Worm (Caenorhabditis elegans) whole organism, L2 larva: ENCODE measurements around the gene ire-1.

Source experiments
- C34F6.9 ChIP-seq: fragments of 150-350 bp; optimal IDR thresholded peaks from 2 replicates; lab custom pipeline; 2014; ENCODE audit warnings: missing biosample characterization, missing genetic modification characterization
- F13H6.1 ChIP-seq: sonication (generic microtip); optimal IDR thresholded peaks from 2 replicates; lab custom pipeline; 2016; ENCODE audit warnings: missing genetic modification characterization, missing compliant biosample characterization
- R02D3.7 ChIP-seq: fragments of 150-350 bp; optimal IDR thresholded peaks from 2 replicates; lab custom pipeline; 2014; ENCODE audit warnings: missing biosample characterization, missing genetic modification characterization
- Y55F3AM.14 ChIP-seq: fragments of 200-800 bp; sonication (Bioruptor generic); optimal IDR thresholded peaks from 2 replicates; lab custom pipeline; 2018; ENCODE audit warnings: mild to moderate bottlenecking, missing genetic modification characterization, missing compliant biosample characterization
- ZK546.5 ChIP-seq: sonication (generic microtip); optimal IDR thresholded peaks from 2 replicates; lab custom pipeline; 2017; ENCODE audit warnings: missing biosample characterization, missing genetic modification characterization
- ama-1 ChIP-seq: fragments of 150-350 bp; optimal IDR thresholded peaks from 2 replicates; lab custom pipeline; 2018; ENCODE audit warnings: inconsistent platforms
- blmp-1 ChIP-seq: sonication (generic microtip); optimal IDR thresholded peaks from 2 replicates; lab custom pipeline; 2017; ENCODE audit warnings: missing genetic modification characterization, mild to moderate bottlenecking, missing compliant biosample characterization, antibody characterized with exemption, moderate library complexity; ENCODE audit not compliant: insufficient read depth
- ceh-16 ChIP-seq: fragments of 150-350 bp; optimal IDR thresholded peaks from 2 replicates; lab custom pipeline; 2014; ENCODE audit warnings: missing biosample characterization, missing genetic modification characterization
- crh-2 ChIP-seq: sonication (generic microtip); optimal IDR thresholded peaks from 2 replicates; lab custom pipeline; 2017; ENCODE audit warnings: missing biosample characterization, missing genetic modification characterization
- egl-27 ChIP-seq: sonication (generic microtip); optimal IDR thresholded peaks from 3 replicates; lab custom pipeline; 2017; ENCODE audit warnings: missing biosample characterization, missing genetic modification reagents, missing genetic modification characterization
- elt-1 ChIP-seq: fragments of 150-350 bp; optimal IDR thresholded peaks from 2 replicates; lab custom pipeline; 2014; ENCODE audit warnings: missing biosample characterization, missing genetic modification characterization
- elt-3 ChIP-seq: sonication (generic microtip); optimal IDR thresholded peaks from 2 replicates; lab custom pipeline; 2017; ENCODE audit warnings: missing biosample characterization, missing genetic modification characterization
- fos-1 ChIP-seq: fragments of 150-350 bp; optimal IDR thresholded peaks from 2 replicates; lab custom pipeline; 2014; ENCODE audit warnings: missing biosample characterization, missing genetic modification characterization
- gmeb-1 ChIP-seq: fragments of 150-350 bp; optimal IDR thresholded peaks from 2 replicates; lab custom pipeline; 2014; ENCODE audit warnings: missing biosample characterization, missing genetic modification characterization
- lin-11 ChIP-seq: fragments of 150-350 bp; sonication (generic microtip); optimal IDR thresholded peaks from 2 replicates; lab custom pipeline; 2014; ENCODE audit warnings: missing biosample characterization, missing genetic modification characterization, inconsistent platforms, mixed read lengths
- lin-13 ChIP-seq: fragments of 150-350 bp; optimal IDR thresholded peaks from 2 replicates; lab custom pipeline; 2014; ENCODE audit warnings: missing biosample characterization, missing genetic modification reagents, missing genetic modification characterization
- lsy-2 ChIP-seq, 2 experiments: fragments of 150-350 bp in 1 of 2; sonication (generic microtip) in 1 of 2; optimal IDR thresholded peaks; 2 replicates each; lab custom pipeline; 2014 to 2017; ENCODE audit warnings: missing biosample characterization in 2 of 2, missing genetic modification characterization in 2 of 2
- mab-5 ChIP-seq: fragments of 150-350 bp; optimal IDR thresholded peaks from 2 replicates; lab custom pipeline; 2014; ENCODE audit warnings: missing biosample characterization, missing genetic modification characterization
- mbf-1 ChIP-seq: sonication (generic microtip); optimal IDR thresholded peaks from 2 replicates; lab custom pipeline; 2017; ENCODE audit warnings: missing biosample characterization, missing genetic modification characterization
- mdl-1 ChIP-seq, 2 experiments: fragments of 150-350 bp in 1 of 2; sonication (generic microtip) in 1 of 2; optimal IDR thresholded peaks; 2 replicates each; lab custom pipeline; 2017; ENCODE audit warnings: missing biosample characterization in 2 of 2, missing genetic modification characterization in 2 of 2
- nhr-11 ChIP-seq: fragments of 150-350 bp; optimal IDR thresholded peaks from 2 replicates; lab custom pipeline; 2014; ENCODE audit warnings: missing biosample characterization, missing genetic modification characterization
- nhr-129 ChIP-seq: fragments of 150-350 bp; optimal IDR thresholded peaks from 2 replicates; lab custom pipeline; 2014; ENCODE audit warnings: missing biosample characterization, missing genetic modification characterization
- nhr-21 ChIP-seq: fragments of 150-350 bp; optimal IDR thresholded peaks from 2 replicates; lab custom pipeline; 2014; ENCODE audit warnings: missing biosample characterization, missing genetic modification characterization
- nhr-23 ChIP-seq: fragments of 150-350 bp; optimal IDR thresholded peaks from 2 replicates; lab custom pipeline; 2014; ENCODE audit warnings: missing biosample characterization, missing genetic modification reagents, missing genetic modification characterization
- nhr-237 ChIP-seq: fragments of 150-350 bp; optimal IDR thresholded peaks from 2 replicates; lab custom pipeline; 2014; ENCODE audit warnings: missing biosample characterization, missing genetic modification characterization
- nhr-25 ChIP-seq: fragments of 150-350 bp; sonication (generic microtip); optimal IDR thresholded peaks from 3 replicates; lab custom pipeline; 2014; ENCODE audit warnings: missing biosample characterization, missing genetic modification characterization
- nhr-6 ChIP-seq: fragments of 150-350 bp; optimal IDR thresholded peaks from 2 replicates; lab custom pipeline; 2014; ENCODE audit warnings: missing biosample characterization, missing genetic modification characterization
- skn-1 ChIP-seq: sonication (generic microtip); optimal IDR thresholded peaks from 2 replicates; lab custom pipeline; 2017; ENCODE audit warnings: missing biosample characterization, missing genetic modification characterization
- sma-3 ChIP-seq: sonication (generic microtip); optimal IDR thresholded peaks from 2 replicates; lab custom pipeline; 2016; ENCODE audit warnings: missing genetic modification reagents, missing genetic modification characterization, missing compliant biosample characterization
- sma-9 ChIP-seq, 2 experiments: fragments of 150-350 bp in 1 of 2; sonication (generic microtip) in 1 of 2; optimal IDR thresholded peaks; 2 replicates each; lab custom pipeline; 2014 to 2016; ENCODE audit warnings: missing genetic modification characterization in 2 of 2, mild to moderate bottlenecking in 1 of 2, missing biosample characterization in 1 of 2, missing compliant biosample characterization in 1 of 2, missing genetic modification reagents in 1 of 2, moderate library complexity in 1 of 2
- snpc-4 ChIP-seq: fragments of 150-350 bp; optimal IDR thresholded peaks from 2 replicates; lab custom pipeline; 2014; ENCODE audit warnings: missing biosample characterization, missing genetic modification characterization
- unc-39 ChIP-seq: fragments of 150-350 bp; optimal IDR thresholded peaks from 2 replicates; lab custom pipeline; 2014; ENCODE audit warnings: missing biosample characterization, missing genetic modification characterization
- unc-55 ChIP-seq: fragments of 150-350 bp; sonication (generic microtip); optimal IDR thresholded peaks from 3 replicates; lab custom pipeline; 2014; ENCODE audit warnings: missing biosample characterization, missing genetic modification reagents, missing genetic modification characterization
- unc-62 ChIP-seq: fragments of 150-350 bp; optimal IDR thresholded peaks from 2 replicates; lab custom pipeline; 2014; ENCODE audit warnings: missing biosample characterization, missing genetic modification reagents, missing genetic modification characterization
- zag-1 ChIP-seq: fragments of 150-350 bp; optimal IDR thresholded peaks from 2 replicates; lab custom pipeline; 2014; ENCODE audit warnings: missing biosample characterization, missing genetic modification characterization
- ztf-1 ChIP-seq: fragments of 200-800 bp; sonication (Bioruptor generic); conservative IDR thresholded peaks from 2 replicates; pipeline ENCODE4 v1.3.6; 2022; ENCODE audit warnings: missing genetic modification characterization, missing compliant biosample characterization
- ztf-11 ChIP-seq: sonication (generic microtip); optimal IDR thresholded peaks from 2 replicates; lab custom pipeline; 2017; ENCODE audit warnings: missing biosample characterization, missing genetic modification characterization

Gene ire-1

DNA sequence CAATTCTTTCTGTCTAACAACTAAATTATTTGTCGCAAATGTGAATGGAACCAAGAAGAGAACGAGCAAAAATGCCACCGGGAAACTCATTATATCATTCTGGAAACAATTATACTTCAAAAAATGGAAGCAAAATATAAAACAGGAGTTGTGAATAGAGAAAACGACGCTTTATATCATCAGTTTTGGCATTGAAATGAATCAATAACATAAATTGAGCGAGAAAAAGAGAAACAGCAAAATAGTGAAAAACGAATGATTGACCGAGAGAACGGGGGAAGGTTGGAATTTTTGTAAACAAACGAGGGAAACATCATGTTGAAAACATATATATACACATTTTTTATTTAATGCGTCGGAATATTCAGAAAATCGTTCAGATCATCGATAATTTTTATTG lies 12.1 kb upstream of the ire-1 start, which contains the start of gene ctns-1:
ctns-1 (minus strand) TSS at position 101 of the 400 bp plus-strand sequence.
- TF ChIP-seq ceh-16 (tag; lab: Kevin White, UChicago) = no peak
- TF ChIP-seq mab-5 (tag; lab: Kevin White, UChicago) = no peak
- no peak for TF ChIP-seq ztf-11 (tag; lab: Kevin White, UChicago)
- TF ChIP-seq unc-55 (GFP tag; lab: Kevin White, UChicago) = no peak
- no peak for TF ChIP-seq egl-27 (tag; lab: Kevin White, UChicago)
- no peak for TF ChIP-seq fos-1 (tag; lab: Kevin White, UChicago)
- no peak for TF ChIP-seq nhr-237 (tag; lab: Kevin White, UChicago)
- TF ChIP-seq nhr-21 = no peak
- TF ChIP-seq mdl-1 (tag; optimal IDR thresholded peaks at IDR 0.05; lab: Kevin White, UChicago) = no peak
- no peak for TF ChIP-seq nhr-129 (tag; lab: Kevin White, UChicago)
- no peak for TF ChIP-seq nhr-6 (tag; lab: Kevin White, UChicago)
- no peak for TF ChIP-seq C34F6.9
- no peak for TF ChIP-seq Y55F3AM.14 (GFP tag; lab: Kevin White, UChicago)
- no peak for TF ChIP-seq nhr-23
- TF ChIP-seq gmeb-1 (tag; lab: Kevin White, UChicago) = no peak
- no peak for TF ChIP-seq mbf-1 (tag; lab: Kevin White, UChicago)
- no peak for TF ChIP-seq elt-1
- no peak for TF ChIP-seq unc-62 (GFP tag; lab: Kevin White, UChicago)

DNA sequence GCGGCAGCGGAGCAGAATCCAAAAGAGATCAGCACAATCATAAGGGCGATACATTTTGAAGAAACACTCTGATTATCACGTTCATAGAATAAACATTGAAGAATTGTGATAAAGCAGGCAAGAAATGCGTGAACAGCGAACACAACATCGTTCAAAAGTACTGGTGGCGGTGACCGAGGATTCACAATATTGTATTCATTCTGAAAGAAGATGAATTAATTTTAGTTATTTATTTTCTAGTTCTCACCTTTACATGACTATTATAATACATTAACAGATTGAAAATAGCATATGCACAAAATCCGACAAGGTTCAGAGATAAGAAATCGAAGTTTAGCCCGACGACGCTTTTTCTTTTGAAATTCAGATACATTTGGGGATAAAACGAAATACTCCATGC lies 11.2 kb upstream of the ire-1 start:
- TF ChIP-seq gmeb-1 (tag; lab: Kevin White, UChicago) = no peak
- no peak for TF ChIP-seq skn-1 (tag; lab: Kevin White, UChicago)
- TF ChIP-seq elt-1 = no peak
- no peak for TF ChIP-seq elt-3 (tag; lab: Kevin White, UChicago)
- no peak for TF ChIP-seq unc-39 (tag; lab: Kevin White, UChicago)
- no peak for TF ChIP-seq mbf-1 (tag; lab: Kevin White, UChicago)
- TF ChIP-seq lin-13 (GFP tag; lab: Kevin White, UChicago) = no peak
- no peak for TF ChIP-seq ZK546.5 (tag; lab: Kevin White, UChicago)
- TF ChIP-seq crh-2 = no peak
- no peak for TF ChIP-seq unc-55 (GFP tag; lab: Kevin White, UChicago)
- TF ChIP-seq, all 48 proteins: peak for 0

DNA sequence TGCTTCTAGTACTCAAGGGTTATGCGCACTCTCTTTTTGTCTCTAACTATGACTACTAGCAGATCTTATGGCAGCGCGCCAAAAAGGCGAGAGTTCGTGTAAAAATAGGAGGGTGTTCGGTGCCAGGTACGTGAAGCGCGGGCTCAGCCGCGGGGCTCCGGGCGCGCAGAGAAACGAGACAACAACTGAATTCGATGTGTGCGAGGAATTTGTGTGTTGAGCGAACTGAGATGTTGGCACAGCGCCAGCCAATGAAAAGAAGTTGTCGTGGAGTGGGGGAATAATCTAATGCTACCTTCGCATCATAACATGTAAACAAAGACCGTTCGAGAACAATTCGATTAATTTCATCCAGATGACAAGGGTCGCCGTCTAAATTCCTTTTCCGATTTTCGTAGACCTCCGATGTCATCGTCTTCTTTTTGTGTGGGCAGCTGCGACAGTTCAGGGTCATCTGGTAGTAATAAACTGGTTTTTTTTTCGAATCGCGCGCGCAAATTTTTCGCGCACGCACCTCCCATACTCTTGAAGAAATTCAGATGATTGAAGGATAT lies 6.8 kb upstream of the ire-1 start:
- TF ChIP-seq ztf-1 (GFP tag; lab: Robert Waterston, UW) (no peak), R02D3.7 (tag; lab: Kevin White, UChicago) (no peak), F13H6.1 (tag; lab: Kevin White, UChicago) (peak; percentile 82), lin-11 (tag; lab: Kevin White, UChicago) (peak; percentile 65), mdl-1 (tag; optimal IDR thresholded peaks at IDR 0.05; lab: Kevin White, UChicago) (peak in 1 of 2 experiments; percentile 52), egl-27 (tag; lab: Kevin White, UChicago) (peak; percentile 49), mab-5 (tag; lab: Kevin White, UChicago) (peak; percentile 23), sma-3 (peak; percentile 60), crh-2 (peak; percentile 44), unc-55 (GFP tag; lab: Kevin White, UChicago) (peak; percentile 76), Y55F3AM.14 (GFP tag; lab: Kevin White, UChicago) (peak; percentile 57), lsy-2 (tag; optimal IDR thresholded peaks at IDR 0.05; lab: Kevin White, UChicago) (peak; percentile 44 to 78), nhr-25 (tag; lab: Kevin White, UChicago) (peak; percentile 80), nhr-6 (tag; lab: Kevin White, UChicago) (no peak), mbf-1 (tag; lab: Kevin White, UChicago) (no peak), nhr-129 (tag; lab: Kevin White, UChicago) (peak; percentile 39), nhr-11 (no peak), snpc-4 (tag; lab: Kevin White, UChicago) (peak; percentile 13), zag-1 (tag; lab: Kevin White, UChicago) (peak; percentile 90), C34F6.9 (peak; percentile 52), blmp-1 (tag; lab: Kevin White, UChicago) (peak; percentile 27), sma-9 (GFP tag; optimal IDR thresholded peaks at IDR 0.05; lab: Kevin White, UChicago) (peak; percentile 66), sma-9 (tag; optimal IDR thresholded peaks at IDR 0.05; lab: Kevin White, UChicago) (no peak), elt-1 (no peak), ama-1 (lab: Kevin White, UChicago) (peak; percentile 10), lin-13 (GFP tag; lab: Kevin White, UChicago) (no peak)
